Worm (Caenorhabditis elegans) whole organism, L2 larva: ENCODE measurements around the gene K05F6.12.
"Not testable (repeated sequence)": the region's sequence is repeated elsewhere in the genome, so short reads cannot be mapped to it uniquely, and the experiment has no call there.

Experiments used
- R02D3.7 ChIP-seq: fragments of 150-350 bp; optimal IDR thresholded peaks from 2 replicates; lab custom pipeline; 2014; ENCODE audit warnings: missing biosample characterization, missing genetic modification characterization
- alr-1 ChIP-seq: fragments of 150-350 bp; optimal IDR thresholded peaks from 2 replicates; lab custom pipeline; 2014; ENCODE audit warnings: missing biosample characterization, missing genetic modification characterization
- dmd-4 ChIP-seq: sonication (generic microtip); optimal IDR thresholded peaks from 2 replicates; lab custom pipeline; 2017; ENCODE audit warnings: missing biosample characterization, missing genetic modification characterization
- egl-27 ChIP-seq: sonication (generic microtip); optimal IDR thresholded peaks from 3 replicates; lab custom pipeline; 2017; ENCODE audit warnings: missing biosample characterization, missing genetic modification reagents, missing genetic modification characterization
- nhr-10 ChIP-seq: sonication (generic microtip); optimal IDR thresholded peaks from 2 replicates; lab custom pipeline; 2017; ENCODE audit warnings: missing biosample characterization, missing genetic modification characterization
- nhr-11 ChIP-seq: fragments of 150-350 bp; optimal IDR thresholded peaks from 2 replicates; lab custom pipeline; 2014; ENCODE audit warnings: missing biosample characterization, missing genetic modification characterization
- sem-4 ChIP-seq: fragments of 150-350 bp; optimal IDR thresholded peaks from 2 replicates; lab custom pipeline; 2014; ENCODE audit warnings: missing biosample characterization, missing genetic modification reagents, missing genetic modification characterization
- skn-1 ChIP-seq: sonication (generic microtip); optimal IDR thresholded peaks from 2 replicates; lab custom pipeline; 2017; ENCODE audit warnings: missing biosample characterization, missing genetic modification characterization
- snpc-4 ChIP-seq: fragments of 150-350 bp; optimal IDR thresholded peaks from 2 replicates; lab custom pipeline; 2014; ENCODE audit warnings: missing biosample characterization, missing genetic modification characterization
- unc-39 ChIP-seq: fragments of 150-350 bp; optimal IDR thresholded peaks from 2 replicates; lab custom pipeline; 2014; ENCODE audit warnings: missing biosample characterization, missing genetic modification characterization
- unc-62 ChIP-seq: fragments of 150-350 bp; optimal IDR thresholded peaks from 2 replicates; lab custom pipeline; 2014; ENCODE audit warnings: missing biosample characterization, missing genetic modification reagents, missing genetic modification characterization
- ztf-1 ChIP-seq: fragments of 200-800 bp; sonication (Bioruptor generic); conservative IDR thresholded peaks from 2 replicates; pipeline ENCODE4 v1.3.6; 2022; ENCODE audit warnings: missing genetic modification characterization, missing compliant biosample characterization
- ztf-11 ChIP-seq: sonication (generic microtip); optimal IDR thresholded peaks from 2 replicates; lab custom pipeline; 2017; ENCODE audit warnings: missing biosample characterization, missing genetic modification characterization

DNA sequence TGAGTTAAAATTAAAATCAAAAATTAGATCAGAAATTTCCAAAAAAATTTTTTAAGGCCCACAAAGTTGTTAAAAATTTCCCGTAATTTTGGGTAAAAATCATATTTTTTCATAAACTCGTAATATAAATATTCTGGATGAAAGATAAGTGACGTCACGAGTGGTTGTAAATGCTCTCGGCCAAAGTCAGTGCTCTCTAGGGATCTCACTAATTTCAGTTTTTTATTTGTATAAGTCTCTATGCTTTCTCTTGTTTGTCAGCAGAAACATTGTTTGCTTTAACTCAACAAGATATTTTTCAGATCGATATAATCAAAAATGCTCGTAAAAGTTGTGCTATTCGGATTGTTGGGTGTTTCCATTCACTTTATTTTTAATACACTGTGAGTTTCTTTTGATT lies 2.5 kb upstream of the K05F6.12 start, which contains the start of gene K05F6.4:
- TF ChIP-seq unc-62 (GFP tag; lab: Kevin White, UChicago); dmd-4 (tag; lab: Kevin White, UChicago); R02D3.7 (tag; lab: Kevin White, UChicago); nhr-11 (tag; lab: Kevin White, UChicago); unc-39 (tag; lab: Kevin White, UChicago); ztf-11 (tag; lab: Kevin White, UChicago); nhr-10 (tag; lab: Kevin White, UChicago); sem-4 (tag; lab: Kevin White, UChicago); skn-1 (tag; lab: Kevin White, UChicago); alr-1 (tag; lab: Kevin White, UChicago); egl-27 (tag; lab: Kevin White, UChicago); ztf-1 (GFP tag; lab: Robert Waterston, UW); snpc-4 (tag; lab: Kevin White, UChicago): not testable (repeated sequence)
